Worm (Caenorhabditis elegans): ENCODE data around the gene puf-9.

DNA sequence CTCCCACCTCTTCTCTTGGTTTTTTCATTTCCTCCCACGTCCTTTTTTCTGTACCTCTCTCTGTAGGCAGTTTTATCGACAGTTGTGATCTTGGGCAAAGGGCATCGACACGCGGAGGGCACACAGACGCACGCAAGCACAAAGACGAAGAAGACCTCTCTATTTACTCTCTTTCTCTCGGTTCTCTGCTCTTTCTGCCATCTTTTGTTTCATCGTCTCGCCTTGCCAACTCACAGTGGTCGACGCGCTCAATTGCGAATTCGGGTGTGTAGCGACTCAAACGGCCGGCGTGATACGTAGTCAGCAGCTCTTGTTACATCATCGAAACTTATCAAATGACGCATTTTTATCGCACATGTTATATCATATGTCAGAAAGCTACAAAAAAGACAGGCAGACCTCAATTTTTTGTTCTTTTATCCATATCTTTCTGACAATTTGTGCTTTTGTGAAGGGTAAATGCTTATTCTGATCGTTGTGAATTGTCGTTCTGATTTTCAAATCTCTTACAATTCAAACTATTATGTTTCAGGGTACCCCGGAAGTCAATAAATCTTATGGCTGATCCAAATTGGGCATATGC lies at the start of gene puf-9:
- TF ChIP-seq pax-1 (tag; optimal IDR thresholded peaks at IDR 0.05) (peak; percentile 78), ceh-30 (tag; optimal IDR thresholded peaks at IDR 0.05) (no peak), C08G9.2 (tag; optimal IDR thresholded peaks at IDR 0.05) (peak; percentile 55), fkh-10 (GFP tag; optimal IDR thresholded peaks at IDR 0.05) (no peak), ceh-9 (tag; optimal IDR thresholded peaks at IDR 0.05) (no peak), ahr-1 (tag; optimal IDR thresholded peaks at IDR 0.05) (no peak), nfya-1 (tag; optimal IDR thresholded peaks at IDR 0.05) (peak; percentile 92), nhr-11 (tag; optimal IDR thresholded peaks at IDR 0.05) (no peak), ceh-45 (GFP tag; IDR thresholded peaks at IDR 0.05) (no peak), ceh-34 (tag; optimal IDR thresholded peaks at IDR 0.05) (peak; percentile 99), pqm-1 (tag; optimal IDR thresholded peaks at IDR 0.05) (peak; percentile 71)
